Worm (Caenorhabditis elegans) whole organism, mixed stage, embryonic: ENCODE measurements around the gene K07C11.10.

Source experiments
- M03D4.4 ChIP-seq: sonication (generic microtip); optimal IDR thresholded peaks from 2 replicates; lab custom pipeline; 2017; ENCODE audit warnings: mild to moderate bottlenecking, missing genetic modification characterization, missing compliant biosample characterization
- bed-3 ChIP-seq: fragments of 200-800 bp; sonication (Bioruptor generic); optimal IDR thresholded peaks from 3 replicates; lab custom pipeline; 2018; ENCODE audit warnings: mild to moderate bottlenecking, missing genetic modification characterization, moderate library complexity, missing compliant biosample characterization
- blmp-1 ChIP-seq: fragments of 150-350 bp; optimal IDR thresholded peaks from 2 replicates; lab custom pipeline; 2014; ENCODE audit warnings: missing biosample characterization, missing genetic modification characterization
- ceh-43 ChIP-seq: fragments of 200-800 bp; sonication (Bioruptor generic); optimal IDR thresholded peaks from 2 replicates; lab custom pipeline; 2018; ENCODE audit warnings: mild to moderate bottlenecking, missing genetic modification characterization, moderate library complexity, missing compliant biosample characterization
- ceh-83 ChIP-seq: fragments of 200-800 bp; sonication (Bioruptor generic); optimal IDR thresholded peaks from 2 replicates; lab custom pipeline; 2018; ENCODE audit warnings: mild to moderate bottlenecking, missing genetic modification characterization, missing compliant biosample characterization
- ces-1 ChIP-seq: fragments of 150-350 bp; optimal IDR thresholded peaks from 2 replicates; lab custom pipeline; 2014; ENCODE audit warnings: missing biosample characterization, missing genetic modification reagents, missing genetic modification characterization
- cnd-1 ChIP-seq: fragments of 200-800 bp; sonication (Bioruptor generic); optimal IDR thresholded peaks from 2 replicates; lab custom pipeline; 2018; ENCODE audit warnings: mild to moderate bottlenecking, missing genetic modification characterization, missing compliant biosample characterization
- drap-1 ChIP-seq: fragments of 200-800 bp; sonication (Bioruptor generic); optimal IDR thresholded peaks from 3 replicates; lab custom pipeline; 2018; ENCODE audit warnings: mild to moderate bottlenecking, missing genetic modification characterization, missing compliant biosample characterization
- elt-3 ChIP-seq: fragments of 150-350 bp; optimal IDR thresholded peaks from 2 replicates; lab custom pipeline; 2014; ENCODE audit warnings: missing biosample characterization, missing genetic modification characterization
- flh-1 ChIP-seq: fragments of 200-800 bp; sonication (Bioruptor generic); optimal IDR thresholded peaks from 2 replicates; lab custom pipeline; 2018; ENCODE audit warnings: mild to moderate bottlenecking, missing genetic modification characterization, moderate library complexity, missing compliant biosample characterization
- ham-2 ChIP-seq: fragments of 200-800 bp; sonication (Bioruptor generic); optimal IDR thresholded peaks from 2 replicates; lab custom pipeline; 2018; ENCODE audit warnings: mild to moderate bottlenecking, missing genetic modification characterization, missing compliant biosample characterization
- hlh-1 ChIP-seq: fragments of 150-350 bp; optimal IDR thresholded peaks from 2 replicates; lab custom pipeline; 2014; ENCODE audit warnings: missing biosample characterization, missing genetic modification reagents, missing genetic modification characterization
- lin-13 ChIP-seq: fragments of 150-350 bp; optimal IDR thresholded peaks from 2 replicates; lab custom pipeline; 2014; ENCODE audit warnings: missing biosample characterization, missing genetic modification characterization
- lin-32 ChIP-seq: fragments of 200-800 bp; sonication (Bioruptor generic); optimal IDR thresholded peaks from 2 replicates; lab custom pipeline; 2018; ENCODE audit warnings: mild to moderate bottlenecking, missing genetic modification characterization, missing compliant biosample characterization
- lsy-2 ChIP-seq: fragments of 150-350 bp; optimal IDR thresholded peaks from 2 replicates; lab custom pipeline; 2014; ENCODE audit warnings: missing biosample characterization, missing genetic modification characterization
- mab-5 ChIP-seq: fragments of 150-350 bp; optimal IDR thresholded peaks from 2 replicates; lab custom pipeline; 2014; ENCODE audit warnings: missing biosample characterization, missing genetic modification characterization
- mep-1 ChIP-seq: fragments of 150-350 bp; optimal IDR thresholded peaks from 2 replicates; lab custom pipeline; 2017; ENCODE audit warnings: missing biosample characterization, missing genetic modification reagents, missing genetic modification characterization, inconsistent platforms
- mls-2 ChIP-seq: sonication (generic microtip); optimal IDR thresholded peaks from 2 replicates; lab custom pipeline; 2016; ENCODE audit warnings: mild to moderate bottlenecking, missing genetic modification characterization, moderate library complexity, missing compliant biosample characterization
- nhr-28 ChIP-seq: fragments of 150-350 bp; optimal IDR thresholded peaks from 2 replicates; lab custom pipeline; 2014; ENCODE audit warnings: missing biosample characterization, missing genetic modification characterization
- pha-4 ChIP-seq: fragments of 150-350 bp; optimal IDR thresholded peaks from 2 replicates; lab custom pipeline; 2018; ENCODE audit warnings: missing biosample characterization, missing genetic modification reagents, missing genetic modification characterization
- sem-2 ChIP-seq: fragments of 200-800 bp; sonication (Bioruptor generic); optimal IDR thresholded peaks from 2 replicates; lab custom pipeline; 2018; ENCODE audit warnings: mild to moderate bottlenecking, missing genetic modification characterization, missing compliant biosample characterization
- snpc-4 ChIP-seq: fragments of 150-350 bp; optimal IDR thresholded peaks from 2 replicates; lab custom pipeline; 2014; ENCODE audit warnings: missing biosample characterization, missing genetic modification characterization
- sptf-1 ChIP-seq: sonication (generic microtip); optimal IDR thresholded peaks from 2 replicates; lab custom pipeline; 2017; ENCODE audit warnings: mild to moderate bottlenecking, missing genetic modification characterization, moderate library complexity, missing compliant biosample characterization
- tbx-8 ChIP-seq: fragments of 200-800 bp; sonication (Bioruptor generic); optimal IDR thresholded peaks from 2 replicates; lab custom pipeline; 2018; ENCODE audit warnings: mild to moderate bottlenecking, missing genetic modification characterization, moderate library complexity, missing compliant biosample characterization
- unc-120 ChIP-seq: sonication (generic microtip); optimal IDR thresholded peaks from 2 replicates; lab custom pipeline; 2017; ENCODE audit warnings: missing genetic modification characterization, missing compliant biosample characterization; ENCODE audit not compliant: poor library complexity, severe bottlenecking
- unc-39 ChIP-seq: fragments of 150-350 bp; optimal IDR thresholded peaks from 2 replicates; lab custom pipeline; 2014; ENCODE audit warnings: missing biosample characterization, missing genetic modification characterization
- unc-62 ChIP-seq: fragments of 150-350 bp; optimal IDR thresholded peaks from 2 replicates; lab custom pipeline; 2014; ENCODE audit warnings: missing biosample characterization, missing genetic modification reagents, missing genetic modification characterization
- zip-8 ChIP-seq: fragments of 150-350 bp; optimal IDR thresholded peaks from 2 replicates; lab custom pipeline; 2014; ENCODE audit warnings: missing biosample characterization, missing genetic modification characterization
- ztf-11 ChIP-seq: fragments of 150-350 bp; optimal IDR thresholded peaks from 2 replicates; lab custom pipeline; 2014; ENCODE audit warnings: missing biosample characterization, missing genetic modification characterization

Gene K07C11.10

ce11 chrV:8226812-8227211 lies at the start of gene K07C11.10:
K07C11.10 (minus strand) TSS chrV:8226912.
- no peak for TF ChIP-seq M03D4.4
- no peak for TF ChIP-seq lsy-2
- TF ChIP-seq lin-13 (tag; lab: Kevin White, UChicago), result no peak
- no peak for TF ChIP-seq snpc-4
- TF ChIP-seq ztf-11 (tag; lab: Kevin White, UChicago), result no peak
- no peak for TF ChIP-seq ceh-83
- no peak for TF ChIP-seq zip-8 (tag; lab: Kevin White, UChicago)
- TF ChIP-seq drap-1, result no peak
- TF ChIP-seq unc-39, result no peak
- no peak for TF ChIP-seq sptf-1 (tag; lab: Kevin White, UChicago)
- TF ChIP-seq unc-62 (GFP tag; lab: Kevin White, UChicago), result no peak
- no peak for TF ChIP-seq hlh-1
- TF ChIP-seq unc-120, result no peak
- TF ChIP-seq ham-2 (GFP tag; lab: Kevin White, UChicago), result no peak

ce11 chrV:8271995-8272394 lies 45.3 kb upstream of the K07C11.10 start, which contains the start of gene asp-5:
asp-5 (plus strand) TSS chrV:8272385.
- no peak for TF ChIP-seq cnd-1 (tag; lab: Kevin White, UChicago)

ce11 chrV:8271395-8271794 lies 44.7 kb upstream of the K07C11.10 start:
- no peak for TF ChIP-seq ztf-11 (tag; lab: Kevin White, UChicago)
- TF ChIP-seq bed-3 (GFP tag; lab: Kevin White, UChicago), result no peak
- TF ChIP-seq sem-2 (GFP tag; lab: Kevin White, UChicago), result no peak
- TF ChIP-seq hlh-1, result no peak
- no peak for TF ChIP-seq elt-3

- no peak for TF ChIP-seq M03D4.4
- TF ChIP-seq zip-8 (tag; lab: Kevin White, UChicago), result no peak
- TF ChIP-seq lin-13 (tag; lab: Kevin White, UChicago), result no peak
- no peak for TF ChIP-seq mls-2 (tag; lab: Kevin White, UChicago)
- no peak for TF ChIP-seq hlh-1
- no peak for TF ChIP-seq ceh-43 (GFP tag; lab: Kevin White, UChicago)
- TF ChIP-seq ztf-11 (tag; lab: Kevin White, UChicago), result no peak
- no peak for TF ChIP-seq cnd-1 (tag; lab: Kevin White, UChicago)
- no peak for TF ChIP-seq blmp-1 (tag; lab: Kevin White, UChicago)
- no peak for TF ChIP-seq pha-4 (tag; lab: Kevin White, UChicago)
- TF ChIP-seq mab-5 (tag; lab: Kevin White, UChicago), result no peak
- no peak for TF ChIP-seq mep-1 (tag; lab: Kevin White, UChicago)
- no peak for TF ChIP-seq tbx-8 (GFP tag; lab: Kevin White, UChicago)
- TF ChIP-seq, all 35 proteins: peak for 0
These were observed 43.2 kb upstream of the K07C11.10 start for ce11 chrV:8269878-8270277.

ce11 chrV:8268902-8269301 lies 42.2 kb upstream of the K07C11.10 start, which contains the start of the genes asp-6 and asp-12:
asp-6 (minus strand) TSS chrV:8268937.
asp-12 (plus strand) TSS chrV:8269210.
- TF ChIP-seq M03D4.4 (no peak), mls-2 (tag; lab: Kevin White, UChicago) (no peak)

- no peak for TF ChIP-seq drap-1
- TF ChIP-seq sem-2 (GFP tag; lab: Kevin White, UChicago), result no peak
- no peak for TF ChIP-seq unc-39
- no peak for TF ChIP-seq nhr-28
- no peak for TF ChIP-seq mab-5 (tag; lab: Kevin White, UChicago)
- no peak for TF ChIP-seq mls-2 (tag; lab: Kevin White, UChicago)
- TF ChIP-seq blmp-1 (tag; lab: Kevin White, UChicago), result no peak
- no peak for TF ChIP-seq cnd-1 (tag; lab: Kevin White, UChicago)
- TF ChIP-seq ceh-83, result no peak
- no peak for TF ChIP-seq ces-1 (GFP tag; lab: Kevin White, UChicago)
- no peak for TF ChIP-seq sptf-1 (tag; lab: Kevin White, UChicago)
- no peak for TF ChIP-seq hlh-1
- TF ChIP-seq lin-32 (GFP tag; lab: Kevin White, UChicago), result no peak
- no peak for TF ChIP-seq unc-62 (GFP tag; lab: Kevin White, UChicago)
- TF ChIP-seq M03D4.4, result no peak
These were observed 40.6 kb upstream of the K07C11.10 start for ce11 chrV:8267275-8267674.

- TF ChIP-seq flh-1 (GFP tag; lab: Kevin White, UChicago) (no peak), zip-8 (tag; lab: Kevin White, UChicago) (no peak), mep-1 (tag; lab: Kevin White, UChicago) (no peak)
These were observed 39.5 kb upstream of the K07C11.10 start, which contains the start of gene F21F8.5 for ce11 chrV:8266232-8266631. F21F8.5 (minus strand) TSS chrV:8266332.
